Fruit fly (Drosophila melanogaster) whole organism, prepupa: ENCODE data around the gene Elovl7.
A peak's percentile ranks its signal among the peaks of the same experiment; 100 is the strongest.

Experiments used
- CG11294 ChIP-seq: fragments of 200-800 bp; sonication (Bioruptor generic); IDR thresholded peaks from 2 replicates; pipeline ENCODE4 v1.3.6; 2022; ENCODE audit warnings: missing biosample characterization, missing genetic modification characterization
- CG15336 ChIP-seq: fragments of 200-800 bp; sonication (Bioruptor generic); IDR thresholded peaks from 2 replicates; pipeline ENCODE4 v1.3.6; 2022; ENCODE audit warnings: missing biosample characterization, missing genetic modification characterization
- CG32006 ChIP-seq: fragments of 200-800 bp; sonication (Bioruptor generic); optimal IDR thresholded peaks from 3 replicates; lab custom pipeline; 2017; ENCODE audit warnings: missing biosample characterization, mild to moderate bottlenecking, missing genetic modification characterization
- Ets21C ChIP-seq: fragments of 200-800 bp; sonication (Bioruptor generic); optimal IDR thresholded peaks from 3 replicates; lab custom pipeline; 2016; ENCODE audit warnings: missing biosample characterization, missing genetic modification characterization
- achi ChIP-seq: fragments of 200-800 bp; sonication (Bioruptor generic); optimal IDR thresholded peaks from 3 replicates; lab custom pipeline; 2016; ENCODE audit warnings: missing biosample characterization, missing genetic modification characterization
- pdm3 ChIP-seq: fragments of 200-800 bp; sonication (Bioruptor generic); optimal IDR thresholded peaks from 3 replicates; lab custom pipeline; 2016; ENCODE audit warnings: missing biosample characterization, missing genetic modification characterization
- topi ChIP-seq: fragments of 200-800 bp; sonication (Bioruptor generic); optimal IDR thresholded peaks from 3 replicates; lab custom pipeline; 2016; ENCODE audit warnings: missing biosample characterization, missing genetic modification characterization

dm6 chr3R:8037896-8038295, 42.2 kb upstream of the Elovl7 start:
- TF ChIP-seq CG15336 (peak; percentile 82), pdm3 (peak; percentile 56), CG11294 (peak; percentile 64), CG32006 (GFP tag; lab: Kevin White, UChicago) (peak; percentile 84), achi (GFP tag; lab: Kevin White, UChicago) (peak; percentile 55), topi (GFP tag; lab: Kevin White, UChicago) (peak; percentile 58), Ets21C (GFP tag; lab: Kevin White, UChicago) (peak; percentile 13)
